Worm (Caenorhabditis elegans) whole organism, mixed stage, embryonic: Measurements from ENCODE around the gene fbxa-219.
A peak's percentile ranks its signal among the peaks of the same experiment; 100 is the strongest.

Experiments
- M03D4.4 ChIP-seq: sonication (generic microtip); optimal IDR thresholded peaks from 2 replicates; lab custom pipeline; 2017; ENCODE audit warnings: mild to moderate bottlenecking, missing genetic modification characterization, missing compliant biosample characterization
- bed-3 ChIP-seq: fragments of 200-800 bp; sonication (Bioruptor generic); optimal IDR thresholded peaks from 3 replicates; lab custom pipeline; 2018; ENCODE audit warnings: mild to moderate bottlenecking, missing genetic modification characterization, moderate library complexity, missing compliant biosample characterization
- ceh-39 ChIP-seq: fragments of 150-350 bp; optimal IDR thresholded peaks from 2 replicates; lab custom pipeline; 2014; ENCODE audit warnings: missing biosample characterization, missing genetic modification characterization
- drap-1 ChIP-seq: fragments of 200-800 bp; sonication (Bioruptor generic); optimal IDR thresholded peaks from 3 replicates; lab custom pipeline; 2018; ENCODE audit warnings: mild to moderate bottlenecking, missing genetic modification characterization, missing compliant biosample characterization
- elt-1 ChIP-seq: sonication (generic microtip); optimal IDR thresholded peaks from 2 replicates; lab custom pipeline; 2017; ENCODE audit warnings: missing genetic modification characterization, mild to moderate bottlenecking, missing compliant biosample characterization, antibody characterized with exemption, moderate library complexity, borderline replicate concordance; ENCODE audit not compliant: insufficient read depth
- flh-1 ChIP-seq: fragments of 200-800 bp; sonication (Bioruptor generic); optimal IDR thresholded peaks from 2 replicates; lab custom pipeline; 2018; ENCODE audit warnings: mild to moderate bottlenecking, missing genetic modification characterization, moderate library complexity, missing compliant biosample characterization
- hlh-1 ChIP-seq: fragments of 150-350 bp; optimal IDR thresholded peaks from 2 replicates; lab custom pipeline; 2014; ENCODE audit warnings: missing biosample characterization, missing genetic modification reagents, missing genetic modification characterization
- lin-13 ChIP-seq: fragments of 150-350 bp; optimal IDR thresholded peaks from 2 replicates; lab custom pipeline; 2014; ENCODE audit warnings: missing biosample characterization, missing genetic modification characterization
- lin-32 ChIP-seq: fragments of 200-800 bp; sonication (Bioruptor generic); optimal IDR thresholded peaks from 2 replicates; lab custom pipeline; 2018; ENCODE audit warnings: mild to moderate bottlenecking, missing genetic modification characterization, missing compliant biosample characterization
- lsy-2 ChIP-seq: fragments of 150-350 bp; optimal IDR thresholded peaks from 2 replicates; lab custom pipeline; 2014; ENCODE audit warnings: missing biosample characterization, missing genetic modification characterization
- nhr-12 ChIP-seq: fragments of 150-350 bp; optimal IDR thresholded peaks from 2 replicates; lab custom pipeline; 2014; ENCODE audit warnings: missing biosample characterization, missing genetic modification characterization
- nhr-2 ChIP-seq: fragments of 150-350 bp; optimal IDR thresholded peaks from 2 replicates; lab custom pipeline; 2014; ENCODE audit warnings: missing biosample characterization, missing genetic modification characterization
- nhr-237 ChIP-seq: fragments of 150-350 bp; optimal IDR thresholded peaks from 2 replicates; lab custom pipeline; 2014; ENCODE audit warnings: missing biosample characterization, missing genetic modification characterization
- nhr-28 ChIP-seq: fragments of 150-350 bp; optimal IDR thresholded peaks from 2 replicates; lab custom pipeline; 2014; ENCODE audit warnings: missing biosample characterization, missing genetic modification characterization
- nhr-76 ChIP-seq: sonication (generic microtip); optimal IDR thresholded peaks from 2 replicates; lab custom pipeline; 2017; ENCODE audit warnings: missing biosample characterization, missing genetic modification characterization
- sem-2 ChIP-seq: fragments of 200-800 bp; sonication (Bioruptor generic); optimal IDR thresholded peaks from 2 replicates; lab custom pipeline; 2018; ENCODE audit warnings: mild to moderate bottlenecking, missing genetic modification characterization, missing compliant biosample characterization
- sptf-1 ChIP-seq: sonication (generic microtip); optimal IDR thresholded peaks from 2 replicates; lab custom pipeline; 2017; ENCODE audit warnings: mild to moderate bottlenecking, missing genetic modification characterization, moderate library complexity, missing compliant biosample characterization
- tbx-8 ChIP-seq: fragments of 200-800 bp; sonication (Bioruptor generic); optimal IDR thresholded peaks from 2 replicates; lab custom pipeline; 2018; ENCODE audit warnings: mild to moderate bottlenecking, missing genetic modification characterization, moderate library complexity, missing compliant biosample characterization
- unc-120 ChIP-seq: sonication (generic microtip); optimal IDR thresholded peaks from 2 replicates; lab custom pipeline; 2017; ENCODE audit warnings: missing genetic modification characterization, missing compliant biosample characterization; ENCODE audit not compliant: poor library complexity, severe bottlenecking
- unc-39 ChIP-seq: fragments of 150-350 bp; optimal IDR thresholded peaks from 2 replicates; lab custom pipeline; 2014; ENCODE audit warnings: missing biosample characterization, missing genetic modification characterization
- unc-62 ChIP-seq: fragments of 150-350 bp; optimal IDR thresholded peaks from 2 replicates; lab custom pipeline; 2014; ENCODE audit warnings: missing biosample characterization, missing genetic modification reagents, missing genetic modification characterization
- zip-8 ChIP-seq: fragments of 150-350 bp; optimal IDR thresholded peaks from 2 replicates; lab custom pipeline; 2014; ENCODE audit warnings: missing biosample characterization, missing genetic modification characterization

fbxa-219 gene

ce11 chrIII:2331033-2331625, 39.9 kb downstream of the fbxa-219 start, which contains the start of the genes Y54F10BM.13 and ppm-1.D:
TSS of gene Y54F10BM.13 (minus strand) at chrIII:2331083.
TSS of gene ppm-1.D (plus strand) at chrIII:2331572.
- TF ChIP-seq lsy-2 (tag; lab: Kevin White, UChicago) (peak; percentile 44), unc-62 (GFP tag; lab: Kevin White, UChicago) (no peak), drap-1 (GFP tag; lab: Kevin White, UChicago) (no peak), flh-1 (GFP tag; lab: Kevin White, UChicago) (no peak), tbx-8 (GFP tag; lab: Kevin White, UChicago) (no peak), zip-8 (no peak), elt-1 (tag; lab: Kevin White, UChicago) (no peak), sptf-1 (tag; lab: Kevin White, UChicago) (peak; percentile 28)

- TF ChIP-seq elt-1 (tag; lab: Kevin White, UChicago) (no peak), nhr-28 (no peak), nhr-2 (tag; lab: Kevin White, UChicago) (no peak), nhr-237 (tag; lab: Kevin White, UChicago) (no peak), drap-1 (GFP tag; lab: Kevin White, UChicago) (no peak), M03D4.4 (no peak), ceh-39 (tag; lab: Kevin White, UChicago) (no peak), lin-13 (tag; lab: Kevin White, UChicago) (no peak), flh-1 (GFP tag; lab: Kevin White, UChicago) (no peak), unc-39 (tag; lab: Kevin White, UChicago) (no peak), lin-32 (GFP tag; lab: Kevin White, UChicago) (no peak), unc-120 (tag; lab: Kevin White, UChicago) (no peak), sem-2 (GFP tag; lab: Kevin White, UChicago) (no peak), nhr-76 (no peak), hlh-1 (tag; lab: Kevin White, UChicago) (no peak), nhr-12 (tag; lab: Kevin White, UChicago) (no peak), bed-3 (GFP tag; lab: Kevin White, UChicago) (no peak)
Measured at ce11 chrIII:2343273-2343672, 52.1 kb downstream of the fbxa-219 start, which contains the start of gene phf-5. TSS of gene phf-5 (plus strand) at chrIII:2343573.
